Fruit fly (Drosophila melanogaster) whole organism, embryonic: ENCODE results near the gene CG14982.
A peak's percentile ranks its signal among the peaks of the same experiment; 100 is the strongest.

ENCODE experiments used
- Aef1 ChIP-seq: fragments of 200-800 bp; sonication (Bioruptor generic); IDR thresholded peaks from 3 replicates; pipeline ENCODE4 v1.3.6; 2022; ENCODE audit warnings: missing biosample characterization, missing genetic modification characterization
- B-H2 ChIP-seq: fragments of 200-800 bp; sonication (Bioruptor generic); optimal IDR thresholded peaks from 2 replicates; lab custom pipeline; 2018; ENCODE audit warnings: missing biosample characterization, mild to moderate bottlenecking, missing genetic modification characterization
- C15 ChIP-seq: fragments of 200-800 bp; sonication (Bioruptor generic); IDR thresholded peaks from 3 replicates; pipeline ENCODE4 v1.3.6; 2022; ENCODE audit warnings: missing biosample characterization, missing genetic modification characterization
- CG10543 ChIP-seq: fragments of 200-800 bp; sonication (Bioruptor generic); optimal IDR thresholded peaks from 3 replicates; lab custom pipeline; 2017; ENCODE audit warnings: missing biosample characterization, mild to moderate bottlenecking, missing genetic modification characterization, moderate library complexity
- CG10959 ChIP-seq: fragments of 200-800 bp; sonication (Bioruptor generic); IDR thresholded peaks from 2 replicates; pipeline ENCODE4 v1.3.6; 2022; ENCODE audit warnings: missing biosample characterization, missing genetic modification characterization
- CG10979 ChIP-seq: fragments of 200-800 bp; sonication (Bioruptor generic); optimal IDR thresholded peaks from 2 replicates; lab custom pipeline; 2018; ENCODE audit warnings: missing biosample characterization, mild to moderate bottlenecking, missing genetic modification characterization, moderate library complexity
- CG11696 ChIP-seq: fragments of 200-800 bp; sonication (Bioruptor generic); IDR thresholded peaks from 2 replicates; pipeline ENCODE4 v1.3.6; 2022; ENCODE audit warnings: missing biosample characterization, missing genetic modification characterization
- CG12071 ChIP-seq: fragments of 200-800 bp; sonication (Bioruptor generic); optimal IDR thresholded peaks from 3 replicates; lab custom pipeline; 2018; ENCODE audit warnings: missing biosample characterization, mild to moderate bottlenecking, missing genetic modification characterization
- CG12744 ChIP-seq: fragments of 200-800 bp; sonication (Bioruptor generic); optimal IDR thresholded peaks from 2 replicates; lab custom pipeline; 2016; ENCODE audit warnings: missing biosample characterization, missing genetic modification characterization
- CG14667 ChIP-seq: fragments of 200-800 bp; sonication (Bioruptor generic); IDR thresholded peaks from 2 replicates; pipeline ENCODE4 v1.3.6; 2022; ENCODE audit warnings: missing biosample characterization, missing genetic modification characterization
- CG14710 ChIP-seq: fragments of 200-800 bp; sonication (Bioruptor generic); optimal IDR thresholded peaks from 3 replicates; lab custom pipeline; 2019; ENCODE audit warnings: missing biosample characterization, mild to moderate bottlenecking, missing genetic modification characterization, moderate library complexity
- CG14860 ChIP-seq: fragments of 200-800 bp; sonication (Bioruptor generic); IDR thresholded peaks from 3 replicates; pipeline ENCODE4 v1.3.6; 2022; ENCODE audit warnings: missing biosample characterization, missing genetic modification characterization; ENCODE audit not compliant: partially characterized antibody
- CG15696 ChIP-seq: fragments of 200-800 bp; sonication (Bioruptor generic); optimal IDR thresholded peaks from 2 replicates; lab custom pipeline; 2019; ENCODE audit warnings: missing biosample characterization, mild to moderate bottlenecking, missing genetic modification characterization, moderate library complexity
- CG16863 ChIP-seq: fragments of 200-800 bp; sonication (Bioruptor generic); optimal IDR thresholded peaks from 3 replicates; lab custom pipeline; 2016; ENCODE audit warnings: missing biosample characterization, missing genetic modification characterization
- CG31388 ChIP-seq: fragments of 200-800 bp; sonication (Bioruptor generic); optimal IDR thresholded peaks from 2 replicates; lab custom pipeline; 2016; ENCODE audit warnings: missing biosample characterization, missing genetic modification characterization
- CG3407 ChIP-seq: fragments of 200-800 bp; sonication (Bioruptor generic); optimal IDR thresholded peaks from 2 replicates; lab custom pipeline; 2018; ENCODE audit warnings: missing biosample characterization, mild to moderate bottlenecking, missing genetic modification characterization
- CG4730 ChIP-seq: fragments of 200-800 bp; sonication (Bioruptor generic); IDR thresholded peaks from 2 replicates; pipeline ENCODE4 v1.3.6; 2022; ENCODE audit warnings: missing biosample characterization, missing genetic modification characterization
- CG4820 ChIP-seq: fragments of 200-800 bp; sonication (Bioruptor generic); optimal IDR thresholded peaks from 3 replicates; lab custom pipeline; 2016; ENCODE audit warnings: missing biosample characterization, missing genetic modification characterization
- CG7357 ChIP-seq: fragments of 200-800 bp; sonication (Bioruptor generic); IDR thresholded peaks from 3 replicates; pipeline ENCODE4 v1.3.6; 2022; ENCODE audit warnings: missing biosample characterization, missing genetic modification characterization
- CG9215 ChIP-seq: fragments of 200-800 bp; sonication (Bioruptor generic); IDR thresholded peaks from 2 replicates; pipeline ENCODE4 v1.3.6; 2022; ENCODE audit warnings: missing biosample characterization, missing genetic modification characterization
- CHES-1-like ChIP-seq: fragments of 200-800 bp; sonication (Bioruptor generic); optimal IDR thresholded peaks from 2 replicates; lab custom pipeline; 2016; ENCODE audit warnings: missing biosample characterization, missing genetic modification characterization
- Dip2 ChIP-seq: fragments of 200-800 bp; sonication (Bioruptor generic); IDR thresholded peaks from 2 replicates; pipeline ENCODE4 v1.3.6; 2022; ENCODE audit warnings: missing biosample characterization, missing genetic modification characterization
- Dll ChIP-seq: fragments of 200-800 bp; sonication (Bioruptor generic); IDR thresholded peaks from 4 replicates; pipeline ENCODE4 v1.3.6; 2022; ENCODE audit warnings: missing biosample characterization, missing genetic modification characterization; ENCODE audit not compliant: partially characterized antibody
- Doc2 ChIP-seq: fragments of 200-800 bp; sonication (Bioruptor generic); IDR thresholded peaks from 2 replicates; pipeline ENCODE4 v1.3.6; 2022; ENCODE audit warnings: missing biosample characterization, missing genetic modification characterization
- Ets97D ChIP-seq: fragments of 200-800 bp; sonication (Bioruptor generic); optimal IDR thresholded peaks from 3 replicates; lab custom pipeline; 2016; ENCODE audit warnings: missing biosample characterization, missing genetic modification characterization
- H15 ChIP-seq: fragments of 200-800 bp; sonication (Bioruptor generic); IDR thresholded peaks from 3 replicates; pipeline ENCODE4 v1.3.6; 2022; ENCODE audit warnings: missing biosample characterization, missing genetic modification characterization
- HLH54F ChIP-seq: fragments of 200-800 bp; sonication (Bioruptor generic); optimal IDR thresholded peaks from 3 replicates; lab custom pipeline; 2016; ENCODE audit warnings: missing biosample characterization, missing genetic modification characterization
- HmgD ChIP-seq: fragments of 200-800 bp; sonication (Bioruptor generic); optimal IDR thresholded peaks from 3 replicates; lab custom pipeline; 2016; ENCODE audit warnings: missing biosample characterization, missing genetic modification characterization
- Jarid2 ChIP-seq: fragments of 200-800 bp; sonication (Bioruptor generic); optimal IDR thresholded peaks from 3 replicates; lab custom pipeline; 2017; ENCODE audit warnings: mild to moderate bottlenecking, missing biosample characterization, missing genetic modification reagents, missing genetic modification characterization
- Kr ChIP-seq: fragments of 200-800 bp; sonication (Bioruptor generic); optimal IDR thresholded peaks from 2 replicates; lab custom pipeline; 2017; ENCODE audit warnings: missing biosample characterization, mild to moderate bottlenecking, missing genetic modification characterization
- Lhr ChIP-seq: fragments of 200-800 bp; sonication (Bioruptor generic); optimal IDR thresholded peaks from 3 replicates; lab custom pipeline; 2017; ENCODE audit warnings: mild to moderate bottlenecking, missing biosample characterization, missing genetic modification reagents, missing genetic modification characterization
- MTF-1 ChIP-seq: fragments of 200-800 bp; sonication (Bioruptor generic); optimal IDR thresholded peaks from 2 replicates; lab custom pipeline; 2018; ENCODE audit warnings: missing biosample characterization, mild to moderate bottlenecking, missing genetic modification characterization, borderline replicate concordance
- Meics ChIP-seq: fragments of 200-800 bp; sonication (Bioruptor generic); optimal IDR thresholded peaks from 2 replicates; lab custom pipeline; 2017; ENCODE audit warnings: missing biosample characterization, mild to moderate bottlenecking, missing genetic modification characterization
- Mes4 ChIP-seq: fragments of 200-800 bp; sonication (Bioruptor generic); optimal IDR thresholded peaks from 2 replicates; lab custom pipeline; 2016; ENCODE audit warnings: missing biosample characterization, missing genetic modification characterization
- Opbp ChIP-seq: fragments of 200-800 bp; sonication (Bioruptor generic); IDR thresholded peaks from 3 replicates; pipeline ENCODE4 v1.3.6; 2022; ENCODE audit warnings: missing biosample characterization, missing genetic modification characterization; ENCODE audit not compliant: partially characterized antibody
- Sry-δ ChIP-seq: fragments of 200-800 bp; sonication (Bioruptor generic); optimal IDR thresholded peaks from 2 replicates; lab custom pipeline; 2016; ENCODE audit warnings: missing biosample characterization, missing genetic modification characterization
- ac ChIP-seq: fragments of 200-800 bp; sonication (Bioruptor generic); optimal IDR thresholded peaks from 3 replicates; lab custom pipeline; 2017; ENCODE audit warnings: missing biosample characterization, mild to moderate bottlenecking, missing genetic modification characterization
- ara ChIP-seq: fragments of 200-800 bp; sonication (Bioruptor generic); IDR thresholded peaks from 2 replicates; pipeline ENCODE4 v1.3.6; 2022; ENCODE audit warnings: missing biosample characterization, missing genetic modification characterization
- bowl ChIP-seq: fragments of 200-800 bp; sonication (Bioruptor generic); IDR thresholded peaks from 2 replicates; pipeline ENCODE4 v1.3.6; 2022; ENCODE audit warnings: missing biosample characterization, missing genetic modification characterization
- cwo ChIP-seq: fragments of 200-800 bp; sonication (Bioruptor generic); optimal IDR thresholded peaks from 3 replicates; lab custom pipeline; 2017; ENCODE audit warnings: missing biosample characterization, missing genetic modification characterization, mild to moderate bottlenecking, moderate library complexity, missing genetic modification reagents
- fru ChIP-seq: fragments of >200 bp; optimal IDR thresholded peaks from 2 replicates; lab custom pipeline; 2017
- ham ChIP-seq: fragments of 200-800 bp; sonication (Bioruptor generic); IDR thresholded peaks from 2 replicates; pipeline ENCODE4 v1.3.6; 2022; ENCODE audit warnings: missing biosample characterization, missing genetic modification characterization
- insv ChIP-seq, 2 experiments: fragments of 200-800 bp; sonication (Bioruptor generic); optimal IDR thresholded peaks; 3 replicates each; lab custom pipeline; 2016 to 2018; ENCODE audit warnings: missing biosample characterization in 2 of 2, missing genetic modification characterization in 2 of 2
- jigr1 ChIP-seq: fragments of 200-800 bp; sonication (Bioruptor generic); IDR thresholded peaks from 3 replicates; pipeline ENCODE4 v1.3.6; 2022; ENCODE audit warnings: missing biosample characterization, missing genetic modification characterization
- luna ChIP-seq: fragments of 200-800 bp; sonication (Bioruptor generic); optimal IDR thresholded peaks from 2 replicates; lab custom pipeline; 2016; ENCODE audit warnings: missing biosample characterization, missing genetic modification characterization
- odd ChIP-seq: fragments of 200-800 bp; sonication (Bioruptor generic); optimal IDR thresholded peaks from 2 replicates; lab custom pipeline; 2017; ENCODE audit warnings: missing biosample characterization, mild to moderate bottlenecking, missing genetic modification characterization
- phol ChIP-seq: fragments of 200-800 bp; sonication (Bioruptor generic); optimal IDR thresholded peaks from 3 replicates; lab custom pipeline; 2018; ENCODE audit warnings: missing biosample characterization, mild to moderate bottlenecking, missing genetic modification characterization, moderate library complexity
- pum ChIP-seq: fragments of 200-800 bp; sonication (Bioruptor generic); optimal IDR thresholded peaks from 2 replicates; lab custom pipeline; 2016; ENCODE audit warnings: missing biosample characterization, missing genetic modification characterization
- rib ChIP-seq: fragments of 200-800 bp; sonication (Bioruptor generic); IDR thresholded peaks from 2 replicates; pipeline ENCODE4 v1.3.6; 2022; ENCODE audit warnings: missing biosample characterization, missing genetic modification characterization
- slou ChIP-seq: fragments of 200-800 bp; sonication (Bioruptor generic); optimal IDR thresholded peaks from 3 replicates; lab custom pipeline; 2016; ENCODE audit warnings: missing biosample characterization, missing genetic modification characterization
- zen ChIP-seq: fragments of 200-800 bp; sonication (Bioruptor generic); optimal IDR thresholded peaks from 3 replicates; lab custom pipeline; 2018; ENCODE audit warnings: missing biosample characterization, mild to moderate bottlenecking, missing genetic modification characterization, moderate library complexity

Gene CG14982

dm6 chr3L:3977622-3978355 lies 35.3 kb downstream of the CG14982 start (continued):
- no peak for TF ChIP-seq slou (GFP tag; lab: Kevin White, UChicago)
- TF ChIP-seq Lhr (GFP tag; lab: Kevin White, UChicago) = no peak
- no peak for TF ChIP-seq Aef1
- no peak for TF ChIP-seq HmgD
- TF ChIP-seq fru = no peak
- TF ChIP-seq odd = no peak
- no peak for TF ChIP-seq MTF-1 (GFP tag; lab: Kevin White, UChicago)
- no peak for TF ChIP-seq ham
- no peak for TF ChIP-seq pum (GFP tag; lab: Kevin White, UChicago)
- no peak for TF ChIP-seq Meics (GFP tag; lab: Kevin White, UChicago)
- TF ChIP-seq CG4730 (GFP tag; lab: Robert Waterston, UW) = no peak
- peak; percentile 53; the same call in 1 of the 2 replicates for TF ChIP-seq ara (GFP tag; lab: Robert Waterston, UW)
- TF ChIP-seq Opbp (GFP tag; lab: Robert Waterston, UW) = no peak
- TF ChIP-seq insv (GFP tag; optimal IDR thresholded peaks at IDR 0.05; lab: Kevin White, UChicago) = no peak
- TF ChIP-seq CG10979 (tag; lab: Kevin White, UChicago) = peak; percentile 76
- peak; percentile 87 for TF ChIP-seq CG15696 (tag; lab: Kevin White, UChicago)
- TF ChIP-seq CG12071 = no peak
- no peak for TF ChIP-seq HLH54F (GFP tag; lab: Kevin White, UChicago)
- no peak for TF ChIP-seq CG12744 (GFP tag; lab: Kevin White, UChicago)
- no peak for TF ChIP-seq CHES-1-like (GFP tag; lab: Kevin White, UChicago)
- TF ChIP-seq jigr1 (GFP tag; lab: Robert Waterston, UW) = no peak
- TF ChIP-seq CG10543 = no peak
- peak; percentile 63 for TF ChIP-seq CG10959 (GFP tag; lab: Robert Waterston, UW)
- TF ChIP-seq CG3407 (GFP tag; lab: Kevin White, UChicago) = no peak
- TF ChIP-seq CG7357 (GFP tag; lab: Robert Waterston, UW) = no peak
- TF ChIP-seq Mes4 (GFP tag; lab: Kevin White, UChicago) = no peak
- no peak for TF ChIP-seq CG16863
- TF ChIP-seq H15 = no peak
- TF ChIP-seq ac (GFP tag; lab: Kevin White, UChicago) = peak; percentile 40
- no peak for TF ChIP-seq CG11696 (GFP tag; lab: Robert Waterston, UW)
- TF ChIP-seq Sry-δ (GFP tag; lab: Kevin White, UChicago) = no peak
- TF ChIP-seq CG4820 (GFP tag; lab: Kevin White, UChicago) = peak; percentile 12
- TF ChIP-seq Doc2 = no peak
- TF ChIP-seq CG14710 = peak; percentile 77
- no peak for TF ChIP-seq bowl
- TF ChIP-seq phol = peak; percentile 60
- no peak for TF ChIP-seq B-H2 (GFP tag; lab: Kevin White, UChicago)
- TF ChIP-seq CG14860 (GFP tag; lab: Robert Waterston, UW) = no peak
- TF ChIP-seq C15 (GFP tag; lab: Robert Waterston, UW) = no peak
- no peak for TF ChIP-seq Ets97D (GFP tag; lab: Kevin White, UChicago)
- no peak for TF ChIP-seq Dip2
- TF ChIP-seq luna = no peak
- TF ChIP-seq CG14667 = no peak
- no peak for TF ChIP-seq Dll (GFP tag; lab: Robert Waterston, UW)
- TF ChIP-seq CG31388 (GFP tag; lab: Kevin White, UChicago) = no peak
- no peak for TF ChIP-seq cwo
- no peak for TF ChIP-seq Jarid2 (GFP tag; lab: Kevin White, UChicago)
- TF ChIP-seq Kr (GFP tag; lab: Kevin White, UChicago) = no peak
- no peak for TF ChIP-seq CG9215
- TF ChIP-seq rib (GFP tag; lab: Robert Waterston, UW) = no peak
- peak; percentile 90 for TF ChIP-seq zen (tag; lab: Kevin White, UChicago)
